Fruit fly (Drosophila melanogaster) whole organism, adult: Measurements from ENCODE around the gene MED14.

Experiments used
- CG11617 ChIP-seq: fragments of 200-800 bp; sonication (Bioruptor generic); optimal IDR thresholded peaks from 2 replicates; lab custom pipeline; 2017; ENCODE audit warnings: mild to moderate bottlenecking, missing biosample characterization, missing genetic modification reagents, missing genetic modification characterization
- CG12768 ChIP-seq: fragments of 200-800 bp; sonication (Bioruptor generic); optimal IDR thresholded peaks from 2 replicates; lab custom pipeline; 2017; ENCODE audit warnings: missing biosample characterization, missing genetic modification characterization, mild to moderate bottlenecking, moderate library complexity, missing genetic modification reagents
- CG14711 ChIP-seq: fragments of 200-800 bp; sonication (Bioruptor generic); optimal IDR thresholded peaks from 2 replicates; lab custom pipeline; 2018; ENCODE audit warnings: missing biosample characterization, mild to moderate bottlenecking, missing genetic modification characterization, moderate library complexity
- CG1620 ChIP-seq: fragments of 200-800 bp; sonication (Bioruptor generic); optimal IDR thresholded peaks from 2 replicates; lab custom pipeline; 2016; ENCODE audit warnings: missing biosample characterization, missing genetic modification characterization
- CG33017 ChIP-seq: fragments of 200-800 bp; sonication (Bioruptor generic); optimal IDR thresholded peaks from 2 replicates; lab custom pipeline; 2018; ENCODE audit warnings: missing biosample characterization, mild to moderate bottlenecking, missing genetic modification characterization, moderate library complexity
- CG5204 ChIP-seq: fragments of 200-800 bp; sonication (Bioruptor generic); optimal IDR thresholded peaks from 2 replicates; lab custom pipeline; 2016; ENCODE audit warnings: missing biosample characterization, missing genetic modification characterization
- CG7045 ChIP-seq: fragments of 200-800 bp; sonication (Bioruptor generic); optimal IDR thresholded peaks from 2 replicates; lab custom pipeline; 2017; ENCODE audit warnings: missing biosample characterization, mild to moderate bottlenecking, missing genetic modification characterization
- CG7101 ChIP-seq: fragments of 200-800 bp; sonication (Bioruptor generic); optimal IDR thresholded peaks from 2 replicates; lab custom pipeline; 2018; ENCODE audit warnings: missing biosample characterization, mild to moderate bottlenecking, missing genetic modification characterization, moderate library complexity
- Clk ChIP-seq: fragments of 200-800 bp; sonication (Bioruptor generic); optimal IDR thresholded peaks from 2 replicates; lab custom pipeline; 2017; ENCODE audit warnings: missing biosample characterization, missing genetic modification characterization
- Crg-1 ChIP-seq: fragments of 200-800 bp; sonication (Bioruptor generic); optimal IDR thresholded peaks from 2 replicates; lab custom pipeline; 2016; ENCODE audit warnings: missing biosample characterization, missing genetic modification characterization
- Hr96 ChIP-seq: fragments of 200-800 bp; sonication (Bioruptor generic); optimal IDR thresholded peaks from 2 replicates; lab custom pipeline; 2016; ENCODE audit warnings: missing biosample characterization, missing genetic modification characterization
- Mnt ChIP-seq: fragments of 200-800 bp; sonication (Bioruptor generic); optimal IDR thresholded peaks from 2 replicates; lab custom pipeline; 2016; ENCODE audit warnings: missing biosample characterization, mild to moderate bottlenecking, missing genetic modification characterization
- bab1 ChIP-seq: fragments of 200-800 bp; sonication (Bioruptor generic); optimal IDR thresholded peaks from 3 replicates; lab custom pipeline; 2019; ENCODE audit warnings: missing biosample characterization, mild to moderate bottlenecking, missing genetic modification characterization, moderate library complexity
- cic ChIP-seq: fragments of 200-800 bp; sonication (Bioruptor generic); optimal IDR thresholded peaks from 2 replicates; lab custom pipeline; 2017; ENCODE audit warnings: missing biosample characterization, mild to moderate bottlenecking, missing genetic modification characterization, moderate library complexity
- cnc ChIP-seq, 2 experiments: fragments of >200 bp; optimal IDR thresholded peaks; 2 replicates each; lab custom pipeline; 2017
- kay ChIP-seq: fragments of 200-800 bp; sonication (Bioruptor generic); peaks from one replicate; lab custom pipeline; 2016; ENCODE audit warnings: missing biosample characterization, missing genetic modification characterization, borderline replicate concordance
- ovo ChIP-seq: fragments of 200-800 bp; sonication (Bioruptor generic); optimal IDR thresholded peaks from 2 replicates; lab custom pipeline; 2016; ENCODE audit warnings: missing biosample characterization, missing genetic modification characterization
- pad ChIP-seq: fragments of 200-800 bp; sonication (Bioruptor generic); optimal IDR thresholded peaks from 3 replicates; lab custom pipeline; 2017; ENCODE audit warnings: missing biosample characterization, missing genetic modification characterization, mild to moderate bottlenecking, moderate library complexity, missing genetic modification reagents
- tj ChIP-seq: fragments of 200-800 bp; sonication (Bioruptor generic); optimal IDR thresholded peaks from 3 replicates; lab custom pipeline; 2017; ENCODE audit warnings: missing biosample characterization, mild to moderate bottlenecking, missing genetic modification characterization, moderate library complexity
- toe ChIP-seq: fragments of 200-800 bp; sonication (Bioruptor generic); optimal IDR thresholded peaks from 2 replicates; lab custom pipeline; 2016; ENCODE audit warnings: missing biosample characterization, missing genetic modification characterization

The MED14 gene

DNA sequence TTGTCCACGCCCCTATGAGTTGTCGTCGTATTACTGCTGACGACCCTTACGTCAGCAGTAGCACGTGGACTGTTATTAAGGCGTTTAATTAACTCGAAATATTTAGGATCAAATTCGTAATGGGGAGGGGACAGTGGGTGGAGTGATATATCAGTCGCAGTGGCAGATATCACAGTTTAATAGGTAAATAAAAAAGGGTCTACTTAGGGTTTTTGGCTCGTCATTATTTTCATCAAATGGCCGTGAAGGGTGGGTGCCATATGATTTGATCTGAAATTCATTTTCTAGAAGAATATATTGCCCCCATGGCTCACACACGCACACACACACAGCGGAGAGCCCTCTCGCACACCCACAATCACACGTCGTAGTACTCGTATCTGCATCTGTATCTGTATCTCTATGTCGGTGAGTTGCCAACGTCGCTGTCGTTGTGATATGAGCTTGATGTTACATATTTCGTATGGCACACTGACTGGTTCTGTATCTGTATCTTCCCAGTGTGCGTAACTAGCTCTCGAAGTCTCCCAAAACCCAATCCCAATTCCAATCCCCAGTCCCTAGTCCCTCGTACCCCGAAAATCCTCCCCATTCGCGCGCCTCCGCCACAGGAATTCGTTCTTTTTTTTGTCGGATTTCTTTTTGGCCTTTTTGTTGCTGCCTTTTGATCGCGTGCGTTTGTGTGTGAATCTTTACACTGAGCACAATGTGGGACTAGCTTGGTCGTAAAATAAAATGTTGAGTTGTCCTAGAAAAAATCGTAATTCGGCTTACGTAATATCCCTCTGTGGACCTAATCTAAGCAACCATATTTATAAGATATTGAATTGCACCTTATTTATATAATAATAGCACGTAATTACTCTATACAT lies 33.7 kb downstream of the MED14 start:
- TF ChIP-seq kay (GFP tag; lab: Kevin White, UChicago) (peak; percentile 86), CG7045 (GFP tag; lab: Kevin White, UChicago) (peak; percentile 16), CG1620 (no peak), CG12768 (GFP tag; lab: Kevin White, UChicago) (peak; percentile 30), cic (peak; percentile 40), ovo (GFP tag; lab: Kevin White, UChicago) (peak; percentile 9), CG5204 (GFP tag; lab: Kevin White, UChicago) (peak; percentile 27), Hr96 (GFP tag; lab: Kevin White, UChicago) (peak; percentile 11), pad (no peak), toe (GFP tag; lab: Kevin White, UChicago) (peak; percentile 19), tj (GFP tag; lab: Kevin White, UChicago) (peak; percentile 69)

- TF ChIP-seq CG1620 (no peak), kay (GFP tag; lab: Kevin White, UChicago) (peak; percentile 78)
Measured at dm6 chr3L:627370-627769, 34.3 kb downstream of the MED14 start.

DNA sequence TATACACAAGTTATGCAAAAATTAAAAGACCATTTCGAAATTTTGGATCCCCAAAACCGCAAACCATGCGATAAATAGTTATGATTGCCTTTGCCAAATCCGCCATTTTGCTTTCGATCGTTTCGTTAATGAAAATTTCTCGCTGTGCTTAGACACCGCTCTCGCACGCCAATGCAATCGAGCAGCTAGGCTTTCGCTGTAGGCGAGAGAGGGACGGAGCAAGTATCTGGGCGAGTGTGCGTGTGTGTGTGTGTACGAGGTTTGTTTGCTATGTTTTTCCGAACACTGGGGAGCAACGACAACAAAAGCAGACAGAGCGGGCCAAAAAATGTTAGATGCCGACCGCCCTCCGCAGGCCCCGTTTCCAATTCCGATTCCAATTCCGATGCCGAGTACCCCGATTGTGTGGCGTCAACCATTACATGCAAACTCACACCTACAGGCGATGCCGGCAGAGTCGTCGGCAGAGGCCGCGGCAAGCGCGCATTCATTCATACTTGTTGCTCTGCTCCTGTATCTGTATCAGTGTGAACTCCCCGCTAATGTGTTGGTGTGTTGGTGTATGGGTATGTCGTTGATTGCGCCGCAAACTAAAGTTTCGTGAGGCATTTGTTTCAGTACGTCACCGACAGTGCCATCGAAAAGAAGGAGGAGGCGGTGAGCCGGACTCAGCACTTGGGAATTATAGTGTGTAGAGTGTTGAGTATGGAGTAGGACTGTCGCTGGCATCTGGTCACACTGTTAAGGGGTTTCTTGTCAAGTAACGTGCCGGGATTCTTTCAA lies 35.0 kb downstream of the MED14 start:
- TF ChIP-seq CG5204 (GFP tag; lab: Kevin White, UChicago) = no peak
- TF ChIP-seq CG7045 (GFP tag; lab: Kevin White, UChicago) = no peak
- TF ChIP-seq CG14711 (tag; lab: Kevin White, UChicago) = peak; percentile 27
- TF ChIP-seq pad = peak; percentile 71
- TF ChIP-seq CG12768 (GFP tag; lab: Kevin White, UChicago) = peak; percentile 89
- peak; percentile 17 for TF ChIP-seq ovo (GFP tag; lab: Kevin White, UChicago)
- TF ChIP-seq bab1 (GFP tag; lab: Kevin White, UChicago) = peak; percentile 11
- peak; percentile 99 for TF ChIP-seq cic
- peak; percentile 10 for TF ChIP-seq CG33017 (tag; lab: Kevin White, UChicago)
- no peak for TF ChIP-seq cnc (optimal IDR thresholded peaks at IDR 0.05; lab: Kevin White, UChicago)
- peak; percentile 45 for TF ChIP-seq CG7101 (tag; lab: Kevin White, UChicago)
- TF ChIP-seq tj (GFP tag; lab: Kevin White, UChicago) = peak; percentile 61
- TF ChIP-seq toe (GFP tag; lab: Kevin White, UChicago) = peak; percentile 49
- peak; percentile 23 for TF ChIP-seq Crg-1 (GFP tag; lab: Kevin White, UChicago)
- TF ChIP-seq CG1620 = no peak
- peak; percentile 52 for TF ChIP-seq CG11617 (GFP tag; lab: Kevin White, UChicago)
- no peak for TF ChIP-seq kay (GFP tag; lab: Kevin White, UChicago)
- TF ChIP-seq Hr96 (GFP tag; lab: Kevin White, UChicago) = no peak
- peak; percentile 82 for TF ChIP-seq Mnt (GFP tag; lab: Kevin White, UChicago)
- TF ChIP-seq Clk (GFP tag; lab: Kevin White, UChicago) = peak; percentile 46

- TF ChIP-seq kay (GFP tag; lab: Kevin White, UChicago) (peak; percentile 97), CG33017 (tag; lab: Kevin White, UChicago) (no peak), Clk (GFP tag; lab: Kevin White, UChicago) (no peak), Hr96 (GFP tag; lab: Kevin White, UChicago) (peak; percentile 21), cic (no peak), Mnt (GFP tag; lab: Kevin White, UChicago) (no peak), Crg-1 (GFP tag; lab: Kevin White, UChicago) (no peak), CG12768 (GFP tag; lab: Kevin White, UChicago) (no peak)
Measured at dm6 chr3L:628654-629285, 35.7 kb downstream of the MED14 start.

dm6 chr3L:629353-629915 lies 36.4 kb downstream of the MED14 start:
- TF ChIP-seq CG11617 (GFP tag; lab: Kevin White, UChicago) (no peak), bab1 (GFP tag; lab: Kevin White, UChicago) (no peak), tj (GFP tag; lab: Kevin White, UChicago) (no peak), CG33017 (tag; lab: Kevin White, UChicago) (no peak), Clk (GFP tag; lab: Kevin White, UChicago) (no peak), Mnt (GFP tag; lab: Kevin White, UChicago) (no peak), cnc (optimal IDR thresholded peaks at IDR 0.05; lab: Kevin White, UChicago) (no peak), ovo (GFP tag; lab: Kevin White, UChicago) (peak; percentile 28), CG12768 (GFP tag; lab: Kevin White, UChicago) (peak; percentile 65), pad (no peak), CG14711 (tag; lab: Kevin White, UChicago) (no peak), cic (peak; percentile 55), CG5204 (GFP tag; lab: Kevin White, UChicago) (no peak), Crg-1 (GFP tag; lab: Kevin White, UChicago) (no peak)
